Worm (Caenorhabditis elegans) whole organism, L4 larva: Measurements from ENCODE around the gene Y37E11B.5.

Experiments used
- F10B5.3 ChIP-seq: sonication (generic microtip); optimal IDR thresholded peaks from 2 replicates; lab custom pipeline; 2016; ENCODE audit warnings: mild to moderate bottlenecking, missing genetic modification characterization, missing compliant biosample characterization
- F49E8.2 ChIP-seq: sonication (generic microtip); optimal IDR thresholded peaks from 2 replicates; lab custom pipeline; 2016; ENCODE audit warnings: missing compliant biosample characterization, mild to moderate bottlenecking, missing genetic modification characterization, borderline replicate concordance
- T20F7.1 ChIP-seq: fragments of 200-800 bp; sonication (Bioruptor generic); optimal IDR thresholded peaks from 2 replicates; lab custom pipeline; 2018; ENCODE audit warnings: mild to moderate bottlenecking, missing genetic modification characterization, missing compliant biosample characterization
- T26A8.4 ChIP-seq: fragments of 200-800 bp; sonication (Bioruptor generic); IDR thresholded peaks from 2 replicates; pipeline ENCODE4 v1.3.6; 2022; ENCODE audit warnings: missing genetic modification characterization, missing compliant biosample characterization
- Y105C5A.15 ChIP-seq: fragments of 200-800 bp; sonication (Bioruptor generic); IDR thresholded peaks from 2 replicates; pipeline ENCODE4 v1.3.6; 2022; ENCODE audit warnings: missing genetic modification characterization, missing compliant biosample characterization
- Y5F2A.4 ChIP-seq: fragments of 200-800 bp; sonication (Bioruptor generic); optimal IDR thresholded peaks from 2 replicates; lab custom pipeline; 2018; ENCODE audit warnings: mild to moderate bottlenecking, missing genetic modification characterization, missing compliant biosample characterization
- aha-1 ChIP-seq: fragments of 150-350 bp; peaks from one replicate; lab custom pipeline; 2014; ENCODE audit warnings: missing biosample characterization, missing genetic modification characterization
- aly-2 ChIP-seq: sonication (generic microtip); optimal IDR thresholded peaks from 2 replicates; lab custom pipeline; 2018; ENCODE audit warnings: missing biosample characterization, missing genetic modification characterization
- ceh-28 ChIP-seq: fragments of 150-350 bp; optimal IDR thresholded peaks from 2 replicates; lab custom pipeline; 2014; ENCODE audit warnings: missing biosample characterization, missing genetic modification reagents, missing genetic modification characterization
- ctbp-1 ChIP-seq: fragments of 200-800 bp; sonication (Bioruptor generic); IDR thresholded peaks from 2 replicates; pipeline ENCODE4 v1.3.6; 2022; ENCODE audit warnings: missing genetic modification reagents, missing genetic modification characterization, missing compliant biosample characterization
- daf-12 ChIP-seq: fragments of 150-350 bp; optimal IDR thresholded peaks from 2 replicates; lab custom pipeline; 2014; ENCODE audit warnings: missing biosample characterization, missing genetic modification reagents, missing genetic modification characterization
- daf-16 ChIP-seq, 3 experiments: sonication (generic microtip); optimal IDR thresholded peaks; 2 replicates each; lab custom pipeline; 2016 to 2017; ENCODE audit warnings: missing genetic modification characterization in 3 of 3, missing genetic modification reagents in 3 of 3, mild to moderate bottlenecking in 2 of 3, missing compliant biosample characterization in 2 of 3, missing biosample characterization in 1 of 3, moderate library complexity in 1 of 3
- dmd-9 ChIP-seq: fragments of 200-800 bp; sonication (Bioruptor generic); IDR thresholded peaks from 2 replicates; pipeline ENCODE4 v1.3.6; 2022; ENCODE audit warnings: missing genetic modification reagents, missing genetic modification characterization, missing compliant biosample characterization
- dve-1 ChIP-seq: sonication (generic microtip); optimal IDR thresholded peaks from 2 replicates; lab custom pipeline; 2017; ENCODE audit warnings: antibody characterized with exemption, mild to moderate bottlenecking, missing genetic modification characterization, missing compliant biosample characterization; ENCODE audit not compliant: insufficient read depth
- fkh-10 ChIP-seq: fragments of 150-350 bp; optimal IDR thresholded peaks from 2 replicates; lab custom pipeline; 2014; ENCODE audit warnings: missing biosample characterization, missing genetic modification reagents, missing genetic modification characterization
- hif-1 ChIP-seq, 2 experiments: sonication (generic microtip); optimal IDR thresholded peaks; 2 replicates each; lab custom pipeline; 2016 to 2017; ENCODE audit warnings: missing compliant biosample characterization in 2 of 2, missing genetic modification characterization in 2 of 2, missing genetic modification reagents in 2 of 2, missing genotype in 2 of 2, mild to moderate bottlenecking in 1 of 2
- hlh-11 ChIP-seq: fragments of 200-800 bp; sonication (Bioruptor generic); optimal IDR thresholded peaks from 2 replicates; lab custom pipeline; 2018; ENCODE audit warnings: mild to moderate bottlenecking, missing genetic modification characterization, missing compliant biosample characterization
- hmg-1.1 ChIP-seq: fragments of 200-800 bp; sonication (Bioruptor generic); IDR thresholded peaks from 2 replicates; pipeline ENCODE4 v1.3.6; 2022; ENCODE audit warnings: missing genetic modification reagents, missing genetic modification characterization, missing compliant biosample characterization
- lir-3 ChIP-seq: sonication (generic microtip); optimal IDR thresholded peaks from 2 replicates; lab custom pipeline; 2016; ENCODE audit warnings: mild to moderate bottlenecking, missing genetic modification characterization, missing compliant biosample characterization
- lsy-2 ChIP-seq, 2 experiments: fragments of 150-350 bp in 1 of 2; sonication (generic microtip) in 1 of 2; optimal IDR thresholded peaks; 2 replicates each; lab custom pipeline; 2014 to 2017; ENCODE audit warnings: missing biosample characterization in 2 of 2, missing genetic modification characterization in 2 of 2
- mdt-29 ChIP-seq: fragments of 200-800 bp; sonication (Bioruptor generic); IDR thresholded peaks from 2 replicates; pipeline ENCODE4 v1.3.6; 2022; ENCODE audit warnings: missing genetic modification reagents, missing genetic modification characterization, missing compliant biosample characterization
- mep-1 ChIP-seq: fragments of 150-350 bp; sonication (generic microtip); optimal IDR thresholded peaks from 3 replicates; lab custom pipeline; 2014; ENCODE audit warnings: missing biosample characterization, missing genetic modification characterization
- nhr-102 ChIP-seq: sonication (generic microtip); optimal IDR thresholded peaks from 2 replicates; lab custom pipeline; 2016; ENCODE audit warnings: mild to moderate bottlenecking, missing genetic modification characterization, moderate library complexity, missing compliant biosample characterization
- nhr-25 ChIP-seq: sonication (generic microtip); optimal IDR thresholded peaks from 2 replicates; lab custom pipeline; 2017; ENCODE audit warnings: missing genetic modification characterization, mild to moderate bottlenecking, missing compliant biosample characterization, antibody characterized with exemption, moderate library complexity, borderline replicate concordance; ENCODE audit not compliant: insufficient read depth
- nhr-28 ChIP-seq: fragments of 150-350 bp; optimal IDR thresholded peaks from 2 replicates; lab custom pipeline; 2014; ENCODE audit warnings: missing biosample characterization, missing genetic modification characterization
- php-3 ChIP-seq: fragments of 200-800 bp; sonication (Bioruptor generic); IDR thresholded peaks from 2 replicates; pipeline ENCODE4 v1.3.6; 2022; ENCODE audit warnings: missing genetic modification reagents, missing genetic modification characterization, missing compliant biosample characterization
- set-16 ChIP-seq: fragments of 200-800 bp; sonication (Bioruptor generic); IDR thresholded peaks from 2 replicates; pipeline ENCODE4 v1.3.6; 2022; ENCODE audit warnings: missing genetic modification reagents, missing genetic modification characterization, missing compliant biosample characterization
- snpc-1.2 ChIP-seq: fragments of 200-800 bp; sonication (Bioruptor generic); IDR thresholded peaks from 2 replicates; pipeline ENCODE4 v1.3.6; 2022; ENCODE audit warnings: missing genetic modification reagents, missing genetic modification characterization, missing compliant biosample characterization
- snpc-4 ChIP-seq: fragments of 150-350 bp; optimal IDR thresholded peaks from 2 replicates; lab custom pipeline; 2014; ENCODE audit warnings: missing biosample characterization, missing genetic modification characterization
- spr-1 ChIP-seq: sonication (generic microtip); optimal IDR thresholded peaks from 2 replicates; lab custom pipeline; 2016; ENCODE audit warnings: mild to moderate bottlenecking, missing genetic modification characterization, missing compliant biosample characterization
- tra-1 ChIP-seq: fragments of 200-800 bp; sonication (Bioruptor generic); IDR thresholded peaks from 2 replicates; pipeline ENCODE4 v1.3.6; 2022; ENCODE audit warnings: missing genetic modification reagents, missing genetic modification characterization, missing compliant biosample characterization
- zfp-3 ChIP-seq: fragments of 200-800 bp; sonication (Bioruptor generic); conservative IDR thresholded peaks from 2 replicates; pipeline ENCODE4 v1.3.6; 2022; ENCODE audit warnings: missing genetic modification reagents, missing genetic modification characterization, missing compliant biosample characterization

The Y37E11B.5 gene

ce11 chrIV:3645487-3645886 is 47.1 kb upstream of the Y37E11B.5 start:
- no peak for TF ChIP-seq F10B5.3 (tag; lab: Kevin White, UChicago)
- TF ChIP-seq snpc-1.2 (GFP tag; lab: Robert Waterston, UW), result 0 out of 2 replicates have a peak, but pooled peaks have one; percentile 44
- peak; percentile 37; the same call in 1 of the 2 replicates for TF ChIP-seq hmg-1.1 (GFP tag; lab: Robert Waterston, UW)
- peak; percentile 89 for TF ChIP-seq set-16 (GFP tag; lab: Robert Waterston, UW)
- no peak for TF ChIP-seq spr-1
- TF ChIP-seq, all 104 proteins: peak for 3

- TF ChIP-seq T20F7.1 (GFP tag; lab: Kevin White, UChicago) (peak; percentile 50), mep-1 (tag; lab: Kevin White, UChicago) (peak; percentile 63), daf-16 (GFP tag; optimal IDR thresholded peaks at IDR 0.05; lab: Kevin White, UChicago) (peak in 1 of 2 experiments; percentile 50), daf-16 (tag; optimal IDR thresholded peaks at IDR 0.05; lab: Kevin White, UChicago) (peak; percentile 51), tra-1 (GFP tag; lab: Robert Waterston, UW) (0 out of 2 replicates have a peak, but pooled peaks have one; percentile 6), nhr-25 (tag; lab: Kevin White, UChicago) (no peak), mdt-29 (GFP tag; lab: Robert Waterston, UW) (peak; percentile 39; the same call in 1 of the 2 replicates), ctbp-1 (GFP tag; lab: Robert Waterston, UW) (no peak), fkh-10 (GFP tag; lab: Kevin White, UChicago) (no peak), nhr-102 (tag; lab: Kevin White, UChicago) (peak; percentile 12), T26A8.4 (GFP tag; lab: Robert Waterston, UW) (0 out of 2 replicates have a peak, but pooled peaks have one; percentile 58), lsy-2 (tag; optimal IDR thresholded peaks at IDR 0.05; lab: Kevin White, UChicago) (peak in 1 of 2 experiments; percentile 52), ceh-28 (tag; lab: Kevin White, UChicago) (no peak), hlh-11 (tag; lab: Kevin White, UChicago) (peak; percentile 9), Y5F2A.4 (no peak), dmd-9 (GFP tag; lab: Robert Waterston, UW) (no peak), zfp-3 (GFP tag; lab: Robert Waterston, UW) (peak; percentile 66; the same call in 1 of the 2 replicates), aha-1 (tag; lab: Kevin White, UChicago) (peak; percentile 85), Y105C5A.15 (no peak)
- TF ChIP-seq, all 104 proteins: peak for 11
Measured at ce11 chrIV:3644863-3645378, 46.6 kb upstream of the Y37E11B.5 start.

- TF ChIP-seq ceh-28 (tag; lab: Kevin White, UChicago), result no peak
- no peak for TF ChIP-seq daf-12
- no peak for TF ChIP-seq lir-3
- TF ChIP-seq F49E8.2 (tag; lab: Kevin White, UChicago), result no peak
- no peak for TF ChIP-seq snpc-4 (tag; lab: Kevin White, UChicago)
- no peak for TF ChIP-seq aly-2 (tag; lab: Kevin White, UChicago)
- TF ChIP-seq mdt-29 (GFP tag; lab: Robert Waterston, UW), result no peak
- no peak for TF ChIP-seq hif-1 (tag; optimal IDR thresholded peaks at IDR 0.05; lab: Kevin White, UChicago)
Measured at ce11 chrIV:3642189-3642588, 43.8 kb upstream of the Y37E11B.5 start, which contains the start of gene CC8.3. TSS of gene CC8.3 (minus strand) at chrIV:3642289.

ce11 chrIV:3638250-3638926 is 40.0 kb upstream of the Y37E11B.5 start:
- TF ChIP-seq php-3 (GFP tag; lab: Robert Waterston, UW) (0 out of 2 replicates have a peak, but pooled peaks have one; percentile 16), Y5F2A.4 (no peak), set-16 (GFP tag; lab: Robert Waterston, UW) (peak; percentile 88), nhr-28 (tag; lab: Kevin White, UChicago) (peak; percentile 27), dve-1 (tag; lab: Kevin White, UChicago) (peak; percentile 5)
- TF ChIP-seq, all 104 proteins: peak for 4
